Worm (Caenorhabditis elegans): ENCODE data around the gene EEED8.2.

EEED8.2 gene

DNA sequence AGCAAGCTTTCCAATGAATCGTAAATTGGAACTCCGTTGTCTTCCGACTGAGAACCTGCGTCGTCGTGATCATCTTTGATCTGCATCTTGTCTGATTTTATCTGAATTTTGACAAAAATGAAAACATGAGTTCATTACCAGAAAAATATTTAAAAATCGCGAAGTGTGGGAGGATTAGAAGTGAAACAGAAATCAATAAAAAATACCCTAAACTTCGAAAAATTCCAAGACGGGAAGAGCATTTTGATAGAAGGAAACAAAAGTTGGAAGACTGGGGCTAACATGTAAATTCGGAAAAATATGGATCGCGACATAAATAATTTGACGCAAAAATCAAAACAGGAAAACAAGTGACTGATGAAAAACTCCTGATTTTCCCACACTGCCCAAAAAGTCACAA lies 9.1 kb downstream of the EEED8.2 start, which contains the start of gene F07F6.8:
Gene F07F6.8, minus strand, starts transcription at position 101 of the 400 bp plus-strand sequence.
- TF ChIP-seq aha-1 (tag) = peak; percentile 31
- TF ChIP-seq nhr-11 (tag; optimal IDR thresholded peaks at IDR 0.05) = no peak
- no peak for TF ChIP-seq ama-1 (optimal IDR thresholded peaks at IDR 0.05)

- TF ChIP-seq daf-8 (GFP tag; IDR thresholded peaks at IDR 0.05) (no peak), spr-3 (GFP tag; optimal IDR thresholded peaks at IDR 0.05) (no peak), lin-13 (GFP tag; optimal IDR thresholded peaks at IDR 0.05) (no peak), ZK337.2 (GFP tag; IDR thresholded peaks at IDR 0.05) (no peak), hif-1 (tag; optimal IDR thresholded peaks at IDR 0.05) (peak in 1 of 2 experiments; percentile 36), nhr-25 (tag; optimal IDR thresholded peaks at IDR 0.05; ENCODE audit: borderline replicate concordance, insufficient read depth) (peak; percentile 60), F26F4.8 (GFP tag; conservative IDR thresholded peaks at IDR 0.05) (no peak), nhr-111 (GFP tag; optimal IDR thresholded peaks at IDR 0.05) (no peak), mep-1 (tag; optimal IDR thresholded peaks at IDR 0.05) (peak; percentile 78), Y48G9A.11 (GFP tag; IDR thresholded peaks at IDR 0.05) (no peak), lin-39 (tag; optimal IDR thresholded peaks at IDR 0.05) (no peak), dmd-6 (GFP tag; IDR thresholded peaks at IDR 0.05) (peak; percentile 38; the same call in 1 of the 2 replicates), nhr-28 (tag; optimal IDR thresholded peaks at IDR 0.05) (peak; percentile 76), nhr-10 (tag; optimal IDR thresholded peaks at IDR 0.05) (no peak), attf-4 (tag; optimal IDR thresholded peaks at IDR 0.05) (no peak), lim-7 (GFP tag; IDR thresholded peaks at IDR 0.05) (no peak), pha-4 (GFP tag; IDR thresholded peaks at IDR 0.05) (peak; percentile 55), pha-4 (tag; optimal IDR thresholded peaks at IDR 0.05) (peak; percentile 76), Y75B8A.6 (GFP tag; IDR thresholded peaks at IDR 0.05) (no peak), snpc-4 (tag; optimal IDR thresholded peaks at IDR 0.05) (no peak), hmg-1.1 (GFP tag; IDR thresholded peaks at IDR 0.05) (no peak), nhr-102 (tag; optimal IDR thresholded peaks at IDR 0.05) (no peak), dpl-1 (GFP tag; optimal IDR thresholded peaks at IDR 0.05) (peak; percentile 16), ztf-11 (tag; optimal IDR thresholded peaks at IDR 0.05) (no peak), dve-1 (tag; optimal IDR thresholded peaks at IDR 0.05; ENCODE audit: insufficient read depth) (peak; percentile 51), lir-3 (tag; optimal IDR thresholded peaks at IDR 0.05) (no peak), arid-1 (GFP tag; conservative IDR thresholded peaks at IDR 0.05) (no peak), saeg-2 (GFP tag; IDR thresholded peaks at IDR 0.05) (no peak), nhr-48 (tag; optimal IDR thresholded peaks at IDR 0.05) (peak; percentile 38), aha-1 (tag) (no peak), nhr-41 (GFP tag; IDR thresholded peaks at IDR 0.05) (no peak), hlh-11 (tag; optimal IDR thresholded peaks at IDR 0.05) (peak; percentile 77), vab-7 (GFP tag; IDR thresholded peaks at IDR 0.05) (no peak), lsy-2 (tag; optimal IDR thresholded peaks at IDR 0.05) (peak in 1 of 2 experiments; percentile 69), hlh-30 (tag; optimal IDR thresholded peaks at IDR 0.05; ENCODE audit: insufficient read depth) (peak; percentile 97), daf-16 (GFP tag; optimal IDR thresholded peaks at IDR 0.05) (no peak), daf-16 (tag; optimal IDR thresholded peaks at IDR 0.05) (peak; percentile 63), zfp-3 (GFP tag; conservative IDR thresholded peaks at IDR 0.05) (no peak), mdl-1 (tag; optimal IDR thresholded peaks at IDR 0.05) (peak in 1 of 2 experiments; percentile 78), nhr-6 (tag; optimal IDR thresholded peaks at IDR 0.05) (peak; percentile 56), nhr-77 (tag; optimal IDR thresholded peaks at IDR 0.05) (peak; percentile 63), F10B5.3 (tag; optimal IDR thresholded peaks at IDR 0.05) (no peak), unc-62 (GFP tag; optimal IDR thresholded peaks at IDR 0.05 in 1 of 2) (peak in 1 of 2 experiments; percentile 51), unc-62 (tag; optimal IDR thresholded peaks at IDR 0.05) (no peak), lin-38 (GFP tag; IDR thresholded peaks at IDR 0.05) (0 out of 2 replicates have a peak, but pooled peaks have one; percentile 9), F49E8.2 (tag; optimal IDR thresholded peaks at IDR 0.05; ENCODE audit: borderline replicate concordance) (no peak), nhr-76 (tag; optimal IDR thresholded peaks at IDR 0.05) (no peak), T26A8.4 (GFP tag; IDR thresholded peaks at IDR 0.05) (no peak)
Measured at ce11 chrII:5426054-5426453, 9.5 kb downstream of the EEED8.2 start.

Measured in whole organism, L4 larva.